Fruit fly (Drosophila melanogaster) whole organism, embryonic: ENCODE results near the gene CG11842.

Experiments
- ATbp ChIP-seq: fragments of 200-800 bp; sonication (Bioruptor generic); optimal IDR thresholded peaks from 2 replicates; lab custom pipeline; 2017; ENCODE audit warnings: missing biosample characterization, mild to moderate bottlenecking, missing genetic modification characterization, missing genetic modification reagents
- CG10321 ChIP-seq: fragments of 200-800 bp; sonication (Bioruptor generic); IDR thresholded peaks from 2 replicates; pipeline ENCODE4 v1.3.6; 2022; ENCODE audit warnings: missing biosample characterization, missing genetic modification characterization
- CG10654 ChIP-seq: fragments of 200-800 bp; sonication (Bioruptor generic); optimal IDR thresholded peaks from 2 replicates; lab custom pipeline; 2016; ENCODE audit warnings: missing biosample characterization, missing genetic modification characterization
- CG11093 ChIP-seq: fragments of 200-800 bp; sonication (Bioruptor generic); IDR thresholded peaks from 3 replicates; pipeline ENCODE4 v1.3.6; 2022; ENCODE audit warnings: missing biosample characterization, missing genetic modification characterization
- CG11456 ChIP-seq: fragments of 200-800 bp; sonication (Bioruptor generic); IDR thresholded peaks from 3 replicates; pipeline ENCODE4 v1.3.6; 2022; ENCODE audit warnings: missing biosample characterization, missing genetic modification characterization
- CG11504 ChIP-seq: fragments of 200-800 bp; sonication (Bioruptor generic); optimal IDR thresholded peaks from 3 replicates; lab custom pipeline; 2019; ENCODE audit warnings: missing biosample characterization, mild to moderate bottlenecking, missing genetic modification characterization, moderate library complexity
- CG12744 ChIP-seq: fragments of 200-800 bp; sonication (Bioruptor generic); optimal IDR thresholded peaks from 2 replicates; lab custom pipeline; 2016; ENCODE audit warnings: missing biosample characterization, missing genetic modification characterization
- CG12942 ChIP-seq: fragments of 200-800 bp; sonication (Bioruptor generic); optimal IDR thresholded peaks from 3 replicates; lab custom pipeline; 2016; ENCODE audit warnings: missing biosample characterization, missing genetic modification characterization
- CG15696 ChIP-seq: fragments of 200-800 bp; sonication (Bioruptor generic); optimal IDR thresholded peaks from 2 replicates; lab custom pipeline; 2019; ENCODE audit warnings: missing biosample characterization, mild to moderate bottlenecking, missing genetic modification characterization, moderate library complexity
- CG17359 ChIP-seq: fragments of 200-800 bp; sonication (Bioruptor generic); optimal IDR thresholded peaks from 3 replicates; lab custom pipeline; 2018; ENCODE audit warnings: missing biosample characterization, mild to moderate bottlenecking, missing genetic modification characterization, moderate library complexity
- CG17802 ChIP-seq: fragments of 200-800 bp; sonication (Bioruptor generic); optimal IDR thresholded peaks from 2 replicates; lab custom pipeline; 2018; ENCODE audit warnings: missing biosample characterization, mild to moderate bottlenecking, missing genetic modification characterization, moderate library complexity
- CG2116 ChIP-seq: fragments of 200-800 bp; sonication (Bioruptor generic); optimal IDR thresholded peaks from 3 replicates; lab custom pipeline; 2018; ENCODE audit warnings: missing biosample characterization, mild to moderate bottlenecking, missing genetic modification characterization
- CG3407 ChIP-seq: fragments of 200-800 bp; sonication (Bioruptor generic); optimal IDR thresholded peaks from 2 replicates; lab custom pipeline; 2018; ENCODE audit warnings: missing biosample characterization, mild to moderate bottlenecking, missing genetic modification characterization
- CG3847 ChIP-seq: fragments of 200-800 bp; sonication (Bioruptor generic); IDR thresholded peaks from 2 replicates; pipeline ENCODE4 v1.3.6; 2022; ENCODE audit warnings: missing biosample characterization, missing genetic modification characterization
- CG42726 ChIP-seq: fragments of 200-800 bp; sonication (Bioruptor generic); IDR thresholded peaks from 2 replicates; pipeline ENCODE4 v1.3.6; 2022; ENCODE audit warnings: missing biosample characterization, missing genetic modification characterization; ENCODE audit not compliant: partially characterized antibody
- CG4730 ChIP-seq: fragments of 200-800 bp; sonication (Bioruptor generic); IDR thresholded peaks from 2 replicates; pipeline ENCODE4 v1.3.6; 2022; ENCODE audit warnings: missing biosample characterization, missing genetic modification characterization
- CG6175 ChIP-seq: fragments of 200-800 bp; sonication (Bioruptor generic); IDR thresholded peaks from 3 replicates; pipeline ENCODE4 v1.3.6; 2022; ENCODE audit warnings: missing biosample characterization, missing genetic modification characterization
- CG6689 ChIP-seq: fragments of 200-800 bp; sonication (Bioruptor generic); IDR thresholded peaks from 2 replicates; pipeline ENCODE4 v1.3.6; 2022; ENCODE audit warnings: missing biosample characterization, missing genetic modification characterization
- CG6813 ChIP-seq: fragments of 200-800 bp; sonication (Bioruptor generic); optimal IDR thresholded peaks from 2 replicates; lab custom pipeline; 2017; ENCODE audit warnings: missing biosample characterization, missing genetic modification characterization, mild to moderate bottlenecking, moderate library complexity, missing genetic modification reagents
- CG6854 ChIP-seq: fragments of 200-800 bp; sonication (Bioruptor generic); optimal IDR thresholded peaks from 3 replicates; lab custom pipeline; 2017; ENCODE audit warnings: missing biosample characterization, mild to moderate bottlenecking, missing genetic modification characterization
- CG7987 ChIP-seq: fragments of 200-800 bp; sonication (Bioruptor generic); optimal IDR thresholded peaks from 2 replicates; lab custom pipeline; 2018; ENCODE audit warnings: missing biosample characterization, mild to moderate bottlenecking, missing genetic modification characterization, moderate library complexity
- Camta ChIP-seq: fragments of 200-800 bp; sonication (Bioruptor generic); optimal IDR thresholded peaks from 2 replicates; lab custom pipeline; 2016; ENCODE audit warnings: missing biosample characterization, missing genetic modification characterization
- CkIIα-i1 ChIP-seq: fragments of 200-800 bp; sonication (Bioruptor generic); IDR thresholded peaks from 2 replicates; pipeline ENCODE4 v1.3.6; 2022; ENCODE audit warnings: missing biosample characterization, missing genetic modification characterization
- Dip2 ChIP-seq: fragments of 200-800 bp; sonication (Bioruptor generic); IDR thresholded peaks from 2 replicates; pipeline ENCODE4 v1.3.6; 2022; ENCODE audit warnings: missing biosample characterization, missing genetic modification characterization
- ERR ChIP-seq: fragments of 200-800 bp; sonication (Bioruptor generic); optimal IDR thresholded peaks from 2 replicates; lab custom pipeline; 2016; ENCODE audit warnings: missing biosample characterization, missing genetic modification characterization
- Gug ChIP-seq: fragments of 200-800 bp; sonication (Bioruptor generic); IDR thresholded peaks from 4 replicates; pipeline ENCODE4 v1.3.6; 2022; ENCODE audit warnings: missing biosample characterization, missing genetic modification characterization
- H15 ChIP-seq: fragments of 200-800 bp; sonication (Bioruptor generic); IDR thresholded peaks from 3 replicates; pipeline ENCODE4 v1.3.6; 2022; ENCODE audit warnings: missing biosample characterization, missing genetic modification characterization
- Hmr ChIP-seq: fragments of 200-800 bp; sonication (Bioruptor generic); optimal IDR thresholded peaks from 3 replicates; lab custom pipeline; 2017; ENCODE audit warnings: mild to moderate bottlenecking, missing biosample characterization, missing genetic modification reagents, missing genetic modification characterization
- MBD-R2 ChIP-seq: fragments of 200-800 bp; sonication (Bioruptor generic); IDR thresholded peaks from 2 replicates; pipeline ENCODE4 v1.3.6; 2022; ENCODE audit warnings: missing biosample characterization, missing genetic modification characterization
- Med ChIP-seq: fragments of 200-800 bp; sonication (Bioruptor generic); peaks from one replicate; lab custom pipeline; 2016; ENCODE audit warnings: missing biosample characterization, missing genetic modification characterization, mild to moderate bottlenecking, inconsistent platforms, moderate library complexity
- NFAT ChIP-seq: fragments of 200-800 bp; sonication (Bioruptor generic); IDR thresholded peaks from 2 replicates; pipeline ENCODE4 v1.3.6; 2022; ENCODE audit warnings: missing biosample characterization, missing genetic modification characterization
- Pdp1 ChIP-seq, 2 experiments: fragments of 200-800 bp; sonication (Bioruptor generic); optimal IDR thresholded peaks; 3 replicates each; lab custom pipeline; 2016; ENCODE audit warnings: missing biosample characterization in 2 of 2, missing genetic modification characterization in 2 of 2, mild to moderate bottlenecking in 1 of 2, moderate library complexity in 1 of 2
- Ravus ChIP-seq: fragments of 200-800 bp; sonication (Bioruptor generic); IDR thresholded peaks from 2 replicates; pipeline ENCODE4 v1.3.6; 2022; ENCODE audit warnings: missing biosample characterization, missing genetic modification characterization
- Sry-β ChIP-seq: fragments of 200-800 bp; sonication (Bioruptor generic); optimal IDR thresholded peaks from 2 replicates; lab custom pipeline; 2018; ENCODE audit warnings: missing biosample characterization, mild to moderate bottlenecking, missing genetic modification characterization, moderate library complexity
- Tbp ChIP-seq: fragments of >200 bp; optimal IDR thresholded peaks from 2 replicates; lab custom pipeline; 2018; ENCODE audit warnings: missing biosample characterization, missing genetic modification characterization
- ap ChIP-seq: fragments of 200-800 bp; sonication (Bioruptor generic); IDR thresholded peaks from 2 replicates; pipeline ENCODE4 v1.3.6; 2022; ENCODE audit warnings: missing biosample characterization, missing genetic modification characterization
- exex ChIP-seq: fragments of 200-800 bp; sonication (Bioruptor generic); optimal IDR thresholded peaks from 4 replicates; lab custom pipeline; 2018; ENCODE audit warnings: missing biosample characterization, mild to moderate bottlenecking, missing genetic modification characterization, moderate library complexity
- fd102C ChIP-seq: fragments of 200-800 bp; sonication (Bioruptor generic); optimal IDR thresholded peaks from 2 replicates; lab custom pipeline; 2018; ENCODE audit warnings: missing biosample characterization, mild to moderate bottlenecking, missing genetic modification characterization, moderate library complexity
- grn ChIP-seq: fragments of 200-800 bp; sonication (Bioruptor generic); optimal IDR thresholded peaks from 3 replicates; lab custom pipeline; 2017; ENCODE audit warnings: missing biosample characterization, missing genetic modification characterization
- insv ChIP-seq, 2 experiments: fragments of 200-800 bp; sonication (Bioruptor generic); optimal IDR thresholded peaks; 3 replicates each; lab custom pipeline; 2016 to 2018; ENCODE audit warnings: missing biosample characterization in 2 of 2, missing genetic modification characterization in 2 of 2
- inv ChIP-seq: fragments of 200-800 bp; sonication (Bioruptor generic); IDR thresholded peaks from 2 replicates; pipeline ENCODE4 v1.3.6; 2022; ENCODE audit warnings: missing biosample characterization, missing genetic modification characterization; ENCODE audit not compliant: partially characterized antibody
- lilli ChIP-seq: fragments of 200-800 bp; sonication (Bioruptor generic); optimal IDR thresholded peaks from 3 replicates; lab custom pipeline; 2016; ENCODE audit warnings: missing biosample characterization, missing genetic modification characterization
- lmd ChIP-seq: fragments of 200-800 bp; sonication (Bioruptor generic); IDR thresholded peaks from 2 replicates; pipeline ENCODE4 v1.3.6; 2022; ENCODE audit warnings: missing biosample characterization, missing genetic modification characterization
- nerfin-2 ChIP-seq: fragments of 200-800 bp; sonication (Bioruptor generic); IDR thresholded peaks from 2 replicates; pipeline ENCODE4 v1.3.6; 2022; ENCODE audit warnings: missing biosample characterization, missing genetic modification characterization; ENCODE audit not compliant: partially characterized antibody
- pb ChIP-seq: fragments of 200-800 bp; sonication (Bioruptor generic); optimal IDR thresholded peaks from 3 replicates; lab custom pipeline; 2016; ENCODE audit warnings: missing biosample characterization, missing genetic modification characterization
- stwl ChIP-seq: fragments of 200-800 bp; sonication (Bioruptor generic); optimal IDR thresholded peaks from 3 replicates; lab custom pipeline; 2018; ENCODE audit warnings: missing biosample characterization, mild to moderate bottlenecking, missing genetic modification characterization, moderate library complexity
- tap ChIP-seq: fragments of 200-800 bp; optimal IDR thresholded peaks from 3 replicates; lab custom pipeline; 2019; ENCODE audit warnings: missing biosample characterization, mild to moderate bottlenecking, missing genetic modification characterization, moderate library complexity
- tio ChIP-seq: fragments of 200-800 bp; sonication (Bioruptor generic); optimal IDR thresholded peaks from 2 replicates; lab custom pipeline; 2017; ENCODE audit warnings: missing biosample characterization, missing genetic modification characterization, inconsistent platforms
- trem ChIP-seq: fragments of 200-800 bp; optimal IDR thresholded peaks from 3 replicates; lab custom pipeline; 2019; ENCODE audit warnings: missing biosample characterization, mild to moderate bottlenecking, missing genetic modification characterization, moderate library complexity
- zf30C ChIP-seq: fragments of 200-800 bp; sonication (Bioruptor generic); optimal IDR thresholded peaks from 3 replicates; lab custom pipeline; 2018; ENCODE audit warnings: missing biosample characterization, mild to moderate bottlenecking, missing genetic modification characterization

CG11842 gene

dm6 chr3R:29040526-29041195 is 11.8 kb upstream of the CG11842 start (continued):
- TF ChIP-seq CG4730 (GFP tag; lab: Robert Waterston, UW) (no peak), insv (GFP tag; optimal IDR thresholded peaks at IDR 0.05; lab: Kevin White, UChicago) (no peak), CG6689 (GFP tag; lab: Robert Waterston, UW) (peak; percentile 66), H15 (no peak), CG17359 (peak; percentile 74), CG3847 (GFP tag; lab: Robert Waterston, UW) (peak; percentile 41; the same call in 1 of the 2 replicates), CG17802 (tag; lab: Kevin White, UChicago) (no peak), lilli (GFP tag; lab: Kevin White, UChicago) (no peak), lmd (GFP tag; lab: Robert Waterston, UW) (peak; percentile 51; the same call in 1 of the 2 replicates), NFAT (GFP tag; lab: Robert Waterston, UW) (no peak), MBD-R2 (no peak), trem (tag; lab: Kevin White, UChicago) (peak; percentile 40), ATbp (GFP tag; lab: Kevin White, UChicago) (no peak), CG10321 (peak; percentile 23; the same call in 1 of the 2 replicates), grn (GFP tag; lab: Kevin White, UChicago) (no peak), Pdp1 (GFP tag; optimal IDR thresholded peaks at IDR 0.05; lab: Kevin White, UChicago) (peak in 1 of 2 experiments; percentile 12), CG6175 (GFP tag; lab: Robert Waterston, UW) (no peak), CG15696 (tag; lab: Kevin White, UChicago) (no peak), CG3407 (GFP tag; lab: Kevin White, UChicago) (no peak), CG2116 (GFP tag; lab: Kevin White, UChicago) (peak; percentile 21), fd102C (no peak), Hmr (GFP tag; lab: Kevin White, UChicago) (no peak), CG42726 (GFP tag; lab: Robert Waterston, UW) (no peak), CG11456 (no peak), CkIIα-i1 (GFP tag; lab: Robert Waterston, UW) (no peak), Camta (GFP tag; lab: Kevin White, UChicago) (no peak), Ravus (GFP tag; lab: Robert Waterston, UW) (peak; percentile 10; the same call in 1 of the 2 replicates), Med (GFP tag; lab: Kevin White, UChicago) (peak; percentile 72), CG7987 (GFP tag; lab: Kevin White, UChicago) (no peak), ap (GFP tag; lab: Robert Waterston, UW) (no peak; the same call in 1 of the 2 replicates), exex (tag; lab: Kevin White, UChicago) (no peak), CG11504 (tag; lab: Kevin White, UChicago) (no peak), CG12744 (GFP tag; lab: Kevin White, UChicago) (no peak), tap (peak; percentile 71), inv (GFP tag; lab: Robert Waterston, UW) (no peak), pb (GFP tag; lab: Kevin White, UChicago) (no peak), CG12942 (GFP tag; lab: Kevin White, UChicago) (peak; percentile 49), CG11093 (GFP tag; lab: Robert Waterston, UW) (peak; percentile 51; the same call in 1 of the 3 replicates), tio (GFP tag; lab: Kevin White, UChicago) (peak; percentile 74), Gug (GFP tag; lab: Robert Waterston, UW) (no peak), zf30C (no peak), CG10654 (GFP tag; lab: Kevin White, UChicago) (peak; percentile 61), Sry-β (no peak), CG6813 (GFP tag; lab: Kevin White, UChicago) (no peak), nerfin-2 (no peak), Dip2 (GFP tag; lab: Robert Waterston, UW) (no peak), ERR (no peak), CG6854 (GFP tag; lab: Kevin White, UChicago) (peak; percentile 47), Tbp (GFP tag; lab: Kevin White, UChicago) (no peak), stwl (tag; lab: Kevin White, UChicago) (no peak)
